Worm (Caenorhabditis elegans) whole organism, L2 larva: Measurements from ENCODE around the gene C35D10.7.

Experiments
- C34F6.9 ChIP-seq: fragments of 150-350 bp; optimal IDR thresholded peaks from 2 replicates; lab custom pipeline; 2014; ENCODE audit warnings: missing biosample characterization, missing genetic modification characterization
- R02D3.7 ChIP-seq: fragments of 150-350 bp; optimal IDR thresholded peaks from 2 replicates; lab custom pipeline; 2014; ENCODE audit warnings: missing biosample characterization, missing genetic modification characterization
- Y55F3AM.14 ChIP-seq: fragments of 200-800 bp; sonication (Bioruptor generic); optimal IDR thresholded peaks from 2 replicates; lab custom pipeline; 2018; ENCODE audit warnings: mild to moderate bottlenecking, missing genetic modification characterization, missing compliant biosample characterization
- ZK546.5 ChIP-seq: sonication (generic microtip); optimal IDR thresholded peaks from 2 replicates; lab custom pipeline; 2017; ENCODE audit warnings: missing biosample characterization, missing genetic modification characterization
- alr-1 ChIP-seq: fragments of 150-350 bp; optimal IDR thresholded peaks from 2 replicates; lab custom pipeline; 2014; ENCODE audit warnings: missing biosample characterization, missing genetic modification characterization
- ama-1 ChIP-seq: fragments of 150-350 bp; optimal IDR thresholded peaks from 2 replicates; lab custom pipeline; 2018; ENCODE audit warnings: inconsistent platforms
- ceh-16 ChIP-seq: fragments of 150-350 bp; optimal IDR thresholded peaks from 2 replicates; lab custom pipeline; 2014; ENCODE audit warnings: missing biosample characterization, missing genetic modification characterization
- dmd-4 ChIP-seq: sonication (generic microtip); optimal IDR thresholded peaks from 2 replicates; lab custom pipeline; 2017; ENCODE audit warnings: missing biosample characterization, missing genetic modification characterization
- egl-27 ChIP-seq: sonication (generic microtip); optimal IDR thresholded peaks from 3 replicates; lab custom pipeline; 2017; ENCODE audit warnings: missing biosample characterization, missing genetic modification reagents, missing genetic modification characterization
- elt-1 ChIP-seq: fragments of 150-350 bp; optimal IDR thresholded peaks from 2 replicates; lab custom pipeline; 2014; ENCODE audit warnings: missing biosample characterization, missing genetic modification characterization
- fos-1 ChIP-seq: fragments of 150-350 bp; optimal IDR thresholded peaks from 2 replicates; lab custom pipeline; 2014; ENCODE audit warnings: missing biosample characterization, missing genetic modification characterization
- gmeb-1 ChIP-seq: fragments of 150-350 bp; optimal IDR thresholded peaks from 2 replicates; lab custom pipeline; 2014; ENCODE audit warnings: missing biosample characterization, missing genetic modification characterization
- lin-11 ChIP-seq: fragments of 150-350 bp; sonication (generic microtip); optimal IDR thresholded peaks from 2 replicates; lab custom pipeline; 2014; ENCODE audit warnings: missing biosample characterization, missing genetic modification characterization, inconsistent platforms, mixed read lengths
- lin-13 ChIP-seq: fragments of 150-350 bp; optimal IDR thresholded peaks from 2 replicates; lab custom pipeline; 2014; ENCODE audit warnings: missing biosample characterization, missing genetic modification reagents, missing genetic modification characterization
- lin-39 ChIP-seq: fragments of 150-350 bp; optimal IDR thresholded peaks from 2 replicates; lab custom pipeline; 2014; ENCODE audit warnings: missing biosample characterization, missing genetic modification reagents, missing genetic modification characterization
- lsy-2 ChIP-seq, 2 experiments: fragments of 150-350 bp in 1 of 2; sonication (generic microtip) in 1 of 2; optimal IDR thresholded peaks; 2 replicates each; lab custom pipeline; 2014 to 2017; ENCODE audit warnings: missing biosample characterization in 2 of 2, missing genetic modification characterization in 2 of 2
- mab-5 ChIP-seq: fragments of 150-350 bp; optimal IDR thresholded peaks from 2 replicates; lab custom pipeline; 2014; ENCODE audit warnings: missing biosample characterization, missing genetic modification characterization
- mbf-1 ChIP-seq: sonication (generic microtip); optimal IDR thresholded peaks from 2 replicates; lab custom pipeline; 2017; ENCODE audit warnings: missing biosample characterization, missing genetic modification characterization
- mdl-1 ChIP-seq, 2 experiments: fragments of 150-350 bp in 1 of 2; sonication (generic microtip) in 1 of 2; optimal IDR thresholded peaks; 2 replicates each; lab custom pipeline; 2017; ENCODE audit warnings: missing biosample characterization in 2 of 2, missing genetic modification characterization in 2 of 2
- nhr-12 ChIP-seq: fragments of 150-350 bp; optimal IDR thresholded peaks from 2 replicates; lab custom pipeline; 2014; ENCODE audit warnings: missing biosample characterization, missing genetic modification characterization
- nhr-129 ChIP-seq: fragments of 150-350 bp; optimal IDR thresholded peaks from 2 replicates; lab custom pipeline; 2014; ENCODE audit warnings: missing biosample characterization, missing genetic modification characterization
- nhr-21 ChIP-seq: fragments of 150-350 bp; optimal IDR thresholded peaks from 2 replicates; lab custom pipeline; 2014; ENCODE audit warnings: missing biosample characterization, missing genetic modification characterization
- nhr-23 ChIP-seq: fragments of 150-350 bp; optimal IDR thresholded peaks from 2 replicates; lab custom pipeline; 2014; ENCODE audit warnings: missing biosample characterization, missing genetic modification reagents, missing genetic modification characterization
- nhr-237 ChIP-seq: fragments of 150-350 bp; optimal IDR thresholded peaks from 2 replicates; lab custom pipeline; 2014; ENCODE audit warnings: missing biosample characterization, missing genetic modification characterization
- nhr-6 ChIP-seq: fragments of 150-350 bp; optimal IDR thresholded peaks from 2 replicates; lab custom pipeline; 2014; ENCODE audit warnings: missing biosample characterization, missing genetic modification characterization
- nhr-77 ChIP-seq: fragments of 150-350 bp; optimal IDR thresholded peaks from 2 replicates; lab custom pipeline; 2014; ENCODE audit warnings: missing biosample characterization, missing genetic modification characterization
- peb-1 ChIP-seq: fragments of 150-350 bp; optimal IDR thresholded peaks from 2 replicates; lab custom pipeline; 2014; ENCODE audit warnings: missing biosample characterization, missing genetic modification characterization
- sma-3 ChIP-seq: sonication (generic microtip); optimal IDR thresholded peaks from 2 replicates; lab custom pipeline; 2016; ENCODE audit warnings: missing genetic modification reagents, missing genetic modification characterization, missing compliant biosample characterization
- sma-9 ChIP-seq, 2 experiments: fragments of 150-350 bp in 1 of 2; sonication (generic microtip) in 1 of 2; optimal IDR thresholded peaks; 2 replicates each; lab custom pipeline; 2014 to 2016; ENCODE audit warnings: missing genetic modification characterization in 2 of 2, mild to moderate bottlenecking in 1 of 2, missing biosample characterization in 1 of 2, missing compliant biosample characterization in 1 of 2, missing genetic modification reagents in 1 of 2, moderate library complexity in 1 of 2
- snpc-4 ChIP-seq: fragments of 150-350 bp; optimal IDR thresholded peaks from 2 replicates; lab custom pipeline; 2014; ENCODE audit warnings: missing biosample characterization, missing genetic modification characterization
- unc-55 ChIP-seq: fragments of 150-350 bp; sonication (generic microtip); optimal IDR thresholded peaks from 3 replicates; lab custom pipeline; 2014; ENCODE audit warnings: missing biosample characterization, missing genetic modification reagents, missing genetic modification characterization
- unc-62 ChIP-seq: fragments of 150-350 bp; optimal IDR thresholded peaks from 2 replicates; lab custom pipeline; 2014; ENCODE audit warnings: missing biosample characterization, missing genetic modification reagents, missing genetic modification characterization
- ztf-1 ChIP-seq: fragments of 200-800 bp; sonication (Bioruptor generic); conservative IDR thresholded peaks from 2 replicates; pipeline ENCODE4 v1.3.6; 2022; ENCODE audit warnings: missing genetic modification characterization, missing compliant biosample characterization
- ztf-11 ChIP-seq: sonication (generic microtip); optimal IDR thresholded peaks from 2 replicates; lab custom pipeline; 2017; ENCODE audit warnings: missing biosample characterization, missing genetic modification characterization
- ztf-4 ChIP-seq: fragments of 150-350 bp; optimal IDR thresholded peaks from 2 replicates; lab custom pipeline; 2014; ENCODE audit warnings: missing biosample characterization, missing genetic modification characterization

C35D10.7 gene

DNA sequence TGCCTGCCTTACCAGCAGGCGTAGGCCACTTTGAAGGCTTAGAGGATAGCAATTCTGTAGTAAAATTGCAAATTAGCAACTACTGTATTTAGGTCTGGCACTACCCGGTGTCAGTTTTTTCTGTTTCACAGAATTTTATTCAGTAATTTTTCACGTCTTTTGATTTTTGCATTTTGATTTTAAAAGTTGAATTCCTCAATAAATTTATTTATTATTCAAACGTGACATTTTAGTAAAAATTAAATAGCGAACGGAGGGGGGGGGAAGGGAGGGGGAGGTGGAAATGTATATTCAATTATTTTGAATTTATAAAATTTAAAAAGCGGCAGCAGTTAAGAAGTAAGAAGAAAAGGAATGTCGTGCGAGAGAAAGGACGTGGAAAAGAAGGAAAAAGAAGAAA lies 38.8 kb upstream of the C35D10.7 start, which contains the start of gene F26A1.4:
Gene F26A1.4, plus strand, starts transcription at position 301 of the 400 bp plus-strand sequence.
- TF ChIP-seq dmd-4 (tag; lab: Kevin White, UChicago) (no peak), nhr-23 (no peak), egl-27 (tag; lab: Kevin White, UChicago) (no peak)

DNA sequence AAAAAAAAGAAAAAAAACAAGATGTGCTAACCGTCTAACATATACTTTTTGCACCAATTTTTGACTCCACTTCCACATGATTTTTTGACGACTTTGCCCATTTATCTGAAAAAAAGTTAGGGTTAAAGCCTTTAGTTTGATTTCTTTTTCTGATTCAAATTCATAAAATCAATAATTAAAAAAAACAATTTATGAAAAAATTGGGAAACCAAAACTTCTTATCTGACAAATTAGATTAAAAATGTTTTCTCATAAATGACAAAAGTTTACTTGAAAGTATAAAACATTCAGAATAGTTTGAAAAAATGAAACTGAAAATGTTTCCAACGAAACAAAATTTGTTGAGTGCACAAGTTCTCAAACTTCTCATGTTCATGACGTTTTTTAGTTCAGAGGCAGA lies 36.1 kb upstream of the C35D10.7 start, which contains the start of gene F26A1.7:
Gene F26A1.7, minus strand, starts transcription at position 101 of the 400 bp plus-strand sequence.
- TF ChIP-seq unc-55 (GFP tag; lab: Kevin White, UChicago): no peak
- TF ChIP-seq R02D3.7 (tag; lab: Kevin White, UChicago): no peak
- TF ChIP-seq snpc-4 (tag; lab: Kevin White, UChicago): no peak
- no peak for TF ChIP-seq ama-1 (lab: Kevin White, UChicago)
- TF ChIP-seq ceh-16 (tag; lab: Kevin White, UChicago): no peak

DNA sequence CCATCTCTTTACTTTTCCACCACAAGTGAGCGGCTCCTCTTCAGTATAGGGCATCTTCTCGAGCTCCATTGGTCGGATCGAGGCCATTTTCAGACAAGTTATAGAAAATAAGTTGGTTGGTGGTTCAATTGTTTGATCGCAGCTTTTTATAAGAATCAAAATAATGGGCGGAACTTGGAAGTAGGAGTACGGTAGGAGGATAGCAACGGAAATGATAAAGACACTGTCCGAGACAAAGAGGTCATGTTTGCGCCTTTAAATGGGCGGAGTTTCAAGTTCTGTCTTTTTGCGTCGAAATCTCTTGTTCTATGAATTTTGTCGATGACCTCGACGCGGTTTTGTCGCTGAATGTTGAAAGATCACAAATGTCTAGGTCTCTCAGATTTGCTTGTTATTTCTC lies 33.9 kb upstream of the C35D10.7 start, which contains the start of gene F26A1.8:
Gene F26A1.8, minus strand, starts transcription at position 101 of the 400 bp plus-strand sequence.
- no peak for TF ChIP-seq alr-1 (tag; lab: Kevin White, UChicago)
- no peak for TF ChIP-seq Y55F3AM.14 (GFP tag; lab: Kevin White, UChicago)
- no peak for TF ChIP-seq lsy-2 (tag; optimal IDR thresholded peaks at IDR 0.05; lab: Kevin White, UChicago)
- no peak for TF ChIP-seq nhr-12 (tag; lab: Kevin White, UChicago)
- no peak for TF ChIP-seq R02D3.7 (tag; lab: Kevin White, UChicago)
- TF ChIP-seq nhr-77 (tag; lab: Kevin White, UChicago): no peak

DNA sequence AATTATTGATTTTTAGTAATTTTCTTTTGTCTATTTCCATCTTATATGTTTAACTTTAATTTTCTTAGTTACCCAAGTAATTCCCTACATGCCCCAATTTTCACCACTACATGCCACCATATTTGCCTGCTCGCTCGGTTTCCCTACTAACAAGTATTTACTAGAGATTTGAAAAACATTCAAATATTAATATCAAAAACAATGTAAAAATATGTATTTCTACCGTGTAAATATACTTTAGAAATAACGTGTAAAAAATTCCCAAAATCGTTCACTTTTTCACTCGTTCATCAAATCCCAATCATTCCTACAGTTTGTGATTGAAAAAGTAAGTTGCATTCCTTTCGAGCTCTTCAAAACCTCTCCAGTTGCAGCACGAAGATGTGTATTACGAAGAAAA lies 29.4 kb upstream of the C35D10.7 start, which contains the start of gene F26A1.3:
Gene F26A1.3, plus strand, starts transcription at position 301 of the 400 bp plus-strand sequence.
- TF ChIP-seq lin-11 (tag; lab: Kevin White, UChicago): no peak
- TF ChIP-seq lsy-2 (tag; optimal IDR thresholded peaks at IDR 0.05; lab: Kevin White, UChicago): no peak
- TF ChIP-seq ztf-1 (GFP tag; lab: Robert Waterston, UW): no peak
- TF ChIP-seq nhr-21: no peak
- no peak for TF ChIP-seq lin-13 (GFP tag; lab: Kevin White, UChicago)
- no peak for TF ChIP-seq mbf-1 (tag; lab: Kevin White, UChicago)
- no peak for TF ChIP-seq ztf-11 (tag; lab: Kevin White, UChicago)
- TF ChIP-seq fos-1: no peak
- no peak for TF ChIP-seq ztf-4
- TF ChIP-seq C34F6.9 (tag; lab: Kevin White, UChicago): no peak
- TF ChIP-seq alr-1 (tag; lab: Kevin White, UChicago): no peak
- no peak for TF ChIP-seq gmeb-1 (tag; lab: Kevin White, UChicago)
- no peak for TF ChIP-seq nhr-6 (tag; lab: Kevin White, UChicago)
- no peak for TF ChIP-seq ZK546.5
- TF ChIP-seq peb-1 (tag; lab: Kevin White, UChicago): no peak
- no peak for TF ChIP-seq lin-39 (tag; lab: Kevin White, UChicago)
- TF ChIP-seq unc-55 (GFP tag; lab: Kevin White, UChicago): no peak

DNA sequence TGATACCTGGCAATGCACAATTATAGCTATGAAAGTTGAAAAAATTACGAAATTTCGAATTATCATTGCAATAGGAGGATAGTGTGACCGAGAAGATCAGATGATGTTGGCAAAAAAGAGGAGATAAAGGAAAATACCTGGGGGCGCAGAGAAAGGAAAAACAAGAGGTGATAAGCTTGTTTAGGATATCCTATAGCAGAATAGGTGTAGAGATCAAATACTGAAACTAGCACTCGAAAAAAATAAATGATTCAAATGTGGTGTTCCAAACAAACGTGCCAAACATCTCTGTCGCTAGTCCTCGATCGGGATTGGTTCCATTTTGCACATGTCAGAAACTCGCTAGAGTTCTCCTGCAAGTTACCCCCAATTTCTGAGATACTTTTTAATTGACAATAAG lies 26.6 kb upstream of the C35D10.7 start, which contains the start of gene F26A1.9:
Gene F26A1.9, minus strand, starts transcription at position 101 of the 400 bp plus-strand sequence.
- no peak for TF ChIP-seq egl-27 (tag; lab: Kevin White, UChicago)
- TF ChIP-seq mbf-1 (tag; lab: Kevin White, UChicago): no peak
- TF ChIP-seq gmeb-1 (tag; lab: Kevin White, UChicago): no peak
- TF ChIP-seq lsy-2 (tag; optimal IDR thresholded peaks at IDR 0.05; lab: Kevin White, UChicago): no peak
- no peak for TF ChIP-seq ceh-16 (tag; lab: Kevin White, UChicago)

- no peak for TF ChIP-seq ztf-1 (GFP tag; lab: Robert Waterston, UW)
- no peak for TF ChIP-seq mdl-1 (tag; optimal IDR thresholded peaks at IDR 0.05; lab: Kevin White, UChicago)
- TF ChIP-seq ZK546.5: no peak
- TF ChIP-seq nhr-21: no peak
- TF ChIP-seq gmeb-1 (tag; lab: Kevin White, UChicago): no peak
- TF ChIP-seq lsy-2 (tag; optimal IDR thresholded peaks at IDR 0.05; lab: Kevin White, UChicago): no peak
- no peak for TF ChIP-seq sma-9 (GFP tag; optimal IDR thresholded peaks at IDR 0.05; lab: Kevin White, UChicago)
- no peak for TF ChIP-seq sma-9 (tag; optimal IDR thresholded peaks at IDR 0.05; lab: Kevin White, UChicago)
- no peak for TF ChIP-seq nhr-23
- TF ChIP-seq mab-5 (tag; lab: Kevin White, UChicago): no peak
- TF ChIP-seq peb-1 (tag; lab: Kevin White, UChicago): no peak
- TF ChIP-seq R02D3.7 (tag; lab: Kevin White, UChicago): no peak
- TF ChIP-seq nhr-237: no peak
- no peak for TF ChIP-seq unc-62 (GFP tag; lab: Kevin White, UChicago)
- TF ChIP-seq elt-1 (tag; lab: Kevin White, UChicago): no peak
- no peak for TF ChIP-seq alr-1 (tag; lab: Kevin White, UChicago)
- no peak for TF ChIP-seq sma-3 (GFP tag; lab: Kevin White, UChicago)
- TF ChIP-seq nhr-129 (tag; lab: Kevin White, UChicago): no peak
These were observed 25.8 kb upstream of the C35D10.7 start, which contains the start of gene nspd-9 for ce11 chrIII:4830207-4830606. TSS of gene nspd-9 (minus strand) at chrIII:4830307.
